Fruit fly (Drosophila melanogaster): ENCODE results near the gene eRF1.

The eRF1 gene

dm6 chr3L:20302081-20302630, 46.0 kb upstream of the eRF1 start, which contains the start of gene Pex23 (continued):
- TF ChIP-seq unc-4 (GFP tag; IDR thresholded peaks at IDR 0.05; ENCODE audit: partially characterized antibody) (peak; percentile 99), nmo (GFP tag; optimal IDR thresholded peaks at IDR 0.05) (peak; percentile 91), HLH4C (GFP tag; IDR thresholded peaks at IDR 0.05; ENCODE audit: partially characterized antibody) (peak; percentile 96), Poxn (GFP tag; IDR thresholded peaks at IDR 0.05) (no peak), Ravus (GFP tag; IDR thresholded peaks at IDR 0.05) (peak; percentile 51), Oaz (GFP tag; IDR thresholded peaks at IDR 0.05) (peak; percentile 64), jigr1 (GFP tag; IDR thresholded peaks at IDR 0.05) (peak; percentile 35; the same call in 1 of the 3 replicates), psq (GFP tag; optimal IDR thresholded peaks at IDR 0.05) (peak; percentile 63), CG33213 (GFP tag; optimal IDR thresholded peaks at IDR 0.05) (peak; percentile 76), ato (GFP tag; IDR thresholded peaks at IDR 0.05; ENCODE audit: partially characterized antibody) (peak; percentile 86), bbx (GFP tag; IDR thresholded peaks at IDR 0.05; ENCODE audit: partially characterized antibody) (peak; percentile 96), CG34422 (GFP tag; IDR thresholded peaks at IDR 0.05) (peak; percentile 87), Dfd (GFP tag; optimal IDR thresholded peaks at IDR 0.05) (no peak), CG11247 (GFP tag; IDR thresholded peaks at IDR 0.05) (peak; percentile 79), Ptx1 (GFP tag; IDR thresholded peaks at IDR 0.05) (peak; percentile 87), CG11723 (GFP tag; optimal IDR thresholded peaks at IDR 0.05) (peak; percentile 53), CG16779 (GFP tag; IDR thresholded peaks at IDR 0.05) (0 out of 2 replicates have a peak, but pooled peaks have one; percentile 41), sug (tag; optimal IDR thresholded peaks at IDR 0.05) (peak; percentile 88), sens (GFP tag) (peak; percentile 96), CG12391 (tag; optimal IDR thresholded peaks at IDR 0.05) (peak; percentile 90), prd (optimal IDR thresholded peaks at IDR 0.05) (no peak), prd (GFP tag; IDR thresholded peaks at IDR 0.05) (peak; percentile 90), dati (GFP tag; IDR thresholded peaks at IDR 0.05) (no peak), CG10267 (tag; optimal IDR thresholded peaks at IDR 0.05) (peak; percentile 95), Hr78 (GFP tag; optimal IDR thresholded peaks at IDR 0.05) (no peak), CG1529 (GFP tag; optimal IDR thresholded peaks at IDR 0.05) (no peak), CG32767 (GFP tag; IDR thresholded peaks at IDR 0.05) (peak; percentile 38; the same call in 1 of the 2 replicates), otp (GFP tag; IDR thresholded peaks at IDR 0.05) (peak; percentile 59; the same call in 1 of the 3 replicates), CG4424 (GFP tag; optimal IDR thresholded peaks at IDR 0.05) (peak; percentile 78), CG32532 (GFP tag; IDR thresholded peaks at IDR 0.05) (peak; percentile 87), Mrtf (GFP tag; IDR thresholded peaks at IDR 0.05) (peak; percentile 57; the same call in 1 of the 3 replicates), CTCF (GFP tag; optimal IDR thresholded peaks at IDR 0.05) (peak; percentile 16), Atf3 (GFP tag; optimal IDR thresholded peaks at IDR 0.05) (peak; percentile 13), zen (tag; optimal IDR thresholded peaks at IDR 0.05) (peak; percentile 81), jing (GFP tag; optimal IDR thresholded peaks at IDR 0.05) (no peak), ind (GFP tag; optimal IDR thresholded peaks at IDR 0.05) (peak; percentile 85), CG11695 (GFP tag; IDR thresholded peaks at IDR 0.05) (peak; percentile 64; the same call in 2 of the 3 replicates), CG13123 (GFP tag; optimal IDR thresholded peaks at IDR 0.05) (peak; percentile 81), jumu (GFP tag; optimal IDR thresholded peaks at IDR 0.05) (peak; percentile 46), Gsc (GFP tag; IDR thresholded peaks at IDR 0.05) (no peak), hbn (GFP tag; IDR thresholded peaks at IDR 0.05; ENCODE audit: partially characterized antibody) (peak; percentile 98), br (optimal IDR thresholded peaks at IDR 0.05) (no peak), Meics (GFP tag; optimal IDR thresholded peaks at IDR 0.05) (peak; percentile 71), odd (GFP tag; optimal IDR thresholded peaks at IDR 0.05) (no peak), ftz-f1 (GFP tag; optimal IDR thresholded peaks at IDR 0.05) (peak; percentile 42), CG1602 (GFP tag; optimal IDR thresholded peaks at IDR 0.05) (peak; percentile 81), Aef1 (GFP tag; IDR thresholded peaks at IDR 0.05) (peak; percentile 81), crc (GFP tag; optimal IDR thresholded peaks at IDR 0.05) (peak; percentile 30), CG7271 (tag; optimal IDR thresholded peaks at IDR 0.05) (peak; percentile 37), abd-A (tag; optimal IDR thresholded peaks at IDR 0.05) (no peak), CG32772 (GFP tag; IDR thresholded peaks at IDR 0.05) (peak; percentile 80), CG4707 (GFP tag; optimal IDR thresholded peaks at IDR 0.05) (peak; percentile 21)

All from whole organism, embryonic.